Fruit fly (Drosophila melanogaster) whole organism, embryonic: ENCODE measurements around the gene hiro.

Experiments used
- ATbp ChIP-seq: fragments of 200-800 bp; sonication (Bioruptor generic); optimal IDR thresholded peaks from 2 replicates; lab custom pipeline; 2017; ENCODE audit warnings: missing biosample characterization, mild to moderate bottlenecking, missing genetic modification characterization, missing genetic modification reagents
- Abd-B ChIP-seq: fragments of 200-800 bp; sonication (Bioruptor generic); optimal IDR thresholded peaks from 2 replicates; lab custom pipeline; 2018; ENCODE audit warnings: missing biosample characterization, mild to moderate bottlenecking, missing genetic modification characterization, moderate library complexity
- Bdp1 ChIP-seq: fragments of 200-800 bp; sonication (Bioruptor generic); optimal IDR thresholded peaks from 3 replicates; lab custom pipeline; 2016; ENCODE audit warnings: missing biosample characterization, missing genetic modification characterization
- CG10209 ChIP-seq: fragments of 200-800 bp; sonication (Bioruptor generic); optimal IDR thresholded peaks from 3 replicates; lab custom pipeline; 2017; ENCODE audit warnings: missing biosample characterization, mild to moderate bottlenecking, missing genetic modification characterization, missing genetic modification reagents
- CG11398 ChIP-seq: fragments of 200-800 bp; sonication (Bioruptor generic); optimal IDR thresholded peaks from 2 replicates; lab custom pipeline; 2016; ENCODE audit warnings: missing biosample characterization, missing genetic modification characterization
- CG12942 ChIP-seq: fragments of 200-800 bp; sonication (Bioruptor generic); optimal IDR thresholded peaks from 3 replicates; lab custom pipeline; 2016; ENCODE audit warnings: missing biosample characterization, missing genetic modification characterization
- CG13624 ChIP-seq: fragments of 200-800 bp; sonication (Bioruptor generic); optimal IDR thresholded peaks from 2 replicates; lab custom pipeline; 2016; ENCODE audit warnings: missing biosample characterization, missing genetic modification characterization
- CG14710 ChIP-seq: fragments of 200-800 bp; sonication (Bioruptor generic); optimal IDR thresholded peaks from 3 replicates; lab custom pipeline; 2019; ENCODE audit warnings: missing biosample characterization, mild to moderate bottlenecking, missing genetic modification characterization, moderate library complexity
- CG15269 ChIP-seq: fragments of 200-800 bp; sonication (Bioruptor generic); optimal IDR thresholded peaks from 2 replicates; lab custom pipeline; 2018; ENCODE audit warnings: missing biosample characterization, mild to moderate bottlenecking, missing genetic modification characterization, moderate library complexity
- CG16813 ChIP-seq: fragments of 200-800 bp; sonication (Bioruptor generic); IDR thresholded peaks from 3 replicates; pipeline ENCODE4 v1.3.6; 2022; ENCODE audit warnings: missing biosample characterization, missing genetic modification characterization; ENCODE audit not compliant: partially characterized antibody
- CG2116 ChIP-seq: fragments of 200-800 bp; sonication (Bioruptor generic); optimal IDR thresholded peaks from 3 replicates; lab custom pipeline; 2018; ENCODE audit warnings: missing biosample characterization, mild to moderate bottlenecking, missing genetic modification characterization
- CG2202 ChIP-seq: fragments of 200-800 bp; sonication (Bioruptor generic); optimal IDR thresholded peaks from 2 replicates; lab custom pipeline; 2018; ENCODE audit warnings: missing biosample characterization, mild to moderate bottlenecking, missing genetic modification characterization
- CG3407 ChIP-seq: fragments of 200-800 bp; sonication (Bioruptor generic); optimal IDR thresholded peaks from 2 replicates; lab custom pipeline; 2018; ENCODE audit warnings: missing biosample characterization, mild to moderate bottlenecking, missing genetic modification characterization
- CG34224 ChIP-seq: fragments of 200-800 bp; sonication (Bioruptor generic); IDR thresholded peaks from 3 replicates; pipeline ENCODE4 v1.3.6; 2022; ENCODE audit warnings: missing biosample characterization, missing genetic modification characterization; ENCODE audit not compliant: partially characterized antibody
- CG5245 ChIP-seq: fragments of 200-800 bp; sonication (Bioruptor generic); optimal IDR thresholded peaks from 3 replicates; lab custom pipeline; 2016; ENCODE audit warnings: missing biosample characterization, missing genetic modification characterization
- CG6654 ChIP-seq: fragments of 200-800 bp; sonication (Bioruptor generic); optimal IDR thresholded peaks from 2 replicates; lab custom pipeline; 2017; ENCODE audit warnings: missing biosample characterization, mild to moderate bottlenecking, missing genetic modification characterization
- CG8290 ChIP-seq, 3 experiments: fragments of 200-800 bp; sonication (Bioruptor generic); optimal IDR thresholded peaks; 2 replicates each; lab custom pipeline; 2016 to 2019; ENCODE audit warnings: missing biosample characterization in 3 of 3, missing genetic modification characterization in 3 of 3, mild to moderate bottlenecking in 2 of 3, moderate library complexity in 1 of 3
- CG8478 ChIP-seq: fragments of >200 bp; optimal IDR thresholded peaks from 2 replicates; lab custom pipeline; 2018
- CG8765 ChIP-seq: fragments of 200-800 bp; sonication (Bioruptor generic); IDR thresholded peaks from 2 replicates; pipeline ENCODE4 v1.3.6; 2022; ENCODE audit warnings: missing biosample characterization, missing genetic modification characterization
- CG9817 ChIP-seq: fragments of 200-800 bp; sonication (Bioruptor generic); optimal IDR thresholded peaks from 2 replicates; lab custom pipeline; 2018; ENCODE audit warnings: missing biosample characterization, mild to moderate bottlenecking, missing genetic modification characterization, moderate library complexity
- D ChIP-seq, 2 experiments: fragments of 200-800 bp in 1 of 2; fragments of >200 bp in 1 of 2; sonication (Bioruptor generic) in 1 of 2; optimal IDR thresholded peaks; 2 replicates in 1 of 2; 3 replicates in 1 of 2; lab custom pipeline; 2017; ENCODE audit warnings: mild to moderate bottlenecking in 1 of 2, missing biosample characterization in 1 of 2, missing genetic modification characterization in 1 of 2, missing genetic modification reagents in 1 of 2
- D19A ChIP-seq: fragments of 200-800 bp; optimal IDR thresholded peaks from 3 replicates; lab custom pipeline; 2019; ENCODE audit warnings: missing biosample characterization, mild to moderate bottlenecking, missing genetic modification characterization, moderate library complexity
- Ets65A ChIP-seq: fragments of 200-800 bp; sonication (Bioruptor generic); peaks from one replicate; lab custom pipeline; 2016; ENCODE audit warnings: missing biosample characterization, missing genetic modification characterization
- Myb ChIP-seq: fragments of 200-800 bp; sonication (Bioruptor generic); optimal IDR thresholded peaks from 2 replicates; lab custom pipeline; 2016; ENCODE audit warnings: missing biosample characterization, missing genetic modification characterization
- Oli ChIP-seq: fragments of 200-800 bp; sonication (Bioruptor generic); optimal IDR thresholded peaks from 2 replicates; lab custom pipeline; 2018; ENCODE audit warnings: missing biosample characterization, mild to moderate bottlenecking, missing genetic modification characterization, moderate library complexity
- PHDP ChIP-seq: fragments of 200-800 bp; sonication (Bioruptor generic); optimal IDR thresholded peaks from 3 replicates; lab custom pipeline; 2018; ENCODE audit warnings: missing biosample characterization, mild to moderate bottlenecking, missing genetic modification characterization, moderate library complexity
- Scr ChIP-seq: fragments of 200-800 bp; sonication (Bioruptor generic); IDR thresholded peaks from 2 replicates; pipeline ENCODE4 v1.3.6; 2022; ENCODE audit warnings: missing biosample characterization, missing genetic modification characterization; ENCODE audit not compliant: partially characterized antibody
- TFAM ChIP-seq: fragments of 200-800 bp; sonication (Bioruptor generic); optimal IDR thresholded peaks from 2 replicates; lab custom pipeline; 2017; ENCODE audit warnings: missing biosample characterization, missing genetic modification characterization, inconsistent platforms
- caup ChIP-seq: fragments of 200-800 bp; sonication (Bioruptor generic); optimal IDR thresholded peaks from 3 replicates; lab custom pipeline; 2017; ENCODE audit warnings: missing biosample characterization, mild to moderate bottlenecking, missing genetic modification characterization, moderate library complexity; ENCODE audit not compliant: severe bottlenecking
- dati ChIP-seq: fragments of 200-800 bp; sonication (Bioruptor generic); IDR thresholded peaks from 2 replicates; pipeline ENCODE4 v1.3.6; 2022; ENCODE audit warnings: missing biosample characterization, missing genetic modification characterization
- dpn ChIP-seq, 2 experiments: fragments of 200-800 bp; sonication (Bioruptor generic); optimal IDR thresholded peaks; 3 replicates each; lab custom pipeline; 2016; ENCODE audit warnings: missing biosample characterization in 2 of 2, missing genetic modification characterization in 2 of 2
- fru ChIP-seq: fragments of >200 bp; optimal IDR thresholded peaks from 2 replicates; lab custom pipeline; 2017
- gsb ChIP-seq: fragments of 200-800 bp; sonication (Bioruptor generic); IDR thresholded peaks from 2 replicates; pipeline ENCODE4 v1.3.6; 2022; ENCODE audit warnings: missing biosample characterization, missing genetic modification characterization
- h ChIP-seq: fragments of >200 bp; optimal IDR thresholded peaks from 2 replicates; lab custom pipeline; 2017
- ken ChIP-seq: fragments of 200-800 bp; sonication (Bioruptor generic); IDR thresholded peaks from 3 replicates; pipeline ENCODE4 v1.3.6; 2022; ENCODE audit warnings: missing biosample characterization, missing genetic modification characterization
- klu ChIP-seq: fragments of 200-800 bp; sonication (Bioruptor generic); IDR thresholded peaks from 2 replicates; pipeline ENCODE4 v1.3.6; 2022; ENCODE audit warnings: missing biosample characterization, missing genetic modification characterization
- lab ChIP-seq: fragments of 200-800 bp; sonication (Bioruptor generic); optimal IDR thresholded peaks from 3 replicates; lab custom pipeline; 2017; ENCODE audit warnings: missing biosample characterization, missing genetic modification characterization, mild to moderate bottlenecking, moderate library complexity, missing genetic modification reagents
- lbe ChIP-seq: fragments of 200-800 bp; sonication (Bioruptor generic); optimal IDR thresholded peaks from 2 replicates; lab custom pipeline; 2016; ENCODE audit warnings: missing biosample characterization, mild to moderate bottlenecking, missing genetic modification characterization
- mld ChIP-seq: fragments of 200-800 bp; sonication (Bioruptor generic); IDR thresholded peaks from 3 replicates; pipeline ENCODE4 v1.3.6; 2022; ENCODE audit warnings: missing biosample characterization, missing genetic modification characterization; ENCODE audit not compliant: partially characterized antibody
- otp ChIP-seq: fragments of 200-800 bp; sonication (Bioruptor generic); IDR thresholded peaks from 3 replicates; pipeline ENCODE4, ENCODE4 v1.3.6; 2022; ENCODE audit warnings: missing biosample characterization, missing genetic modification characterization
- p53 ChIP-seq: fragments of 200-800 bp; sonication (Bioruptor generic); optimal IDR thresholded peaks from 2 replicates; lab custom pipeline; 2016; ENCODE audit warnings: missing biosample characterization, missing genetic modification characterization
- pita ChIP-seq: fragments of 200-800 bp; sonication (Bioruptor generic); optimal IDR thresholded peaks from 2 replicates; lab custom pipeline; 2017; ENCODE audit warnings: missing biosample characterization, mild to moderate bottlenecking, missing genetic modification characterization
- pnt ChIP-seq: fragments of 200-800 bp; sonication (Bioruptor generic); optimal IDR thresholded peaks from 3 replicates; lab custom pipeline; 2016; ENCODE audit warnings: missing biosample characterization, missing genetic modification characterization
- salm ChIP-seq: fragments of 200-800 bp; sonication (Bioruptor generic); optimal IDR thresholded peaks from 2 replicates; lab custom pipeline; 2018; ENCODE audit warnings: missing biosample characterization, mild to moderate bottlenecking, missing genetic modification characterization
- shn ChIP-seq: fragments of 200-800 bp; sonication (Bioruptor generic); optimal IDR thresholded peaks from 3 replicates; lab custom pipeline; 2016; ENCODE audit warnings: missing biosample characterization, missing genetic modification characterization
- stwl ChIP-seq: fragments of 200-800 bp; sonication (Bioruptor generic); optimal IDR thresholded peaks from 3 replicates; lab custom pipeline; 2018; ENCODE audit warnings: missing biosample characterization, mild to moderate bottlenecking, missing genetic modification characterization, moderate library complexity
- vnd ChIP-seq: fragments of 200-800 bp; sonication (Bioruptor generic); IDR thresholded peaks from 3 replicates; pipeline ENCODE4 v1.3.6; 2022; ENCODE audit warnings: missing biosample characterization, missing genetic modification characterization; ENCODE audit not compliant: partially characterized antibody
- wek ChIP-seq: fragments of 200-800 bp; sonication (Bioruptor generic); optimal IDR thresholded peaks from 3 replicates; lab custom pipeline; 2018; ENCODE audit warnings: missing biosample characterization, mild to moderate bottlenecking, missing genetic modification characterization, moderate library complexity
- yki ChIP-seq: fragments of >200 bp; optimal IDR thresholded peaks from 3 replicates; lab custom pipeline; 2018

The hiro gene

DNA sequence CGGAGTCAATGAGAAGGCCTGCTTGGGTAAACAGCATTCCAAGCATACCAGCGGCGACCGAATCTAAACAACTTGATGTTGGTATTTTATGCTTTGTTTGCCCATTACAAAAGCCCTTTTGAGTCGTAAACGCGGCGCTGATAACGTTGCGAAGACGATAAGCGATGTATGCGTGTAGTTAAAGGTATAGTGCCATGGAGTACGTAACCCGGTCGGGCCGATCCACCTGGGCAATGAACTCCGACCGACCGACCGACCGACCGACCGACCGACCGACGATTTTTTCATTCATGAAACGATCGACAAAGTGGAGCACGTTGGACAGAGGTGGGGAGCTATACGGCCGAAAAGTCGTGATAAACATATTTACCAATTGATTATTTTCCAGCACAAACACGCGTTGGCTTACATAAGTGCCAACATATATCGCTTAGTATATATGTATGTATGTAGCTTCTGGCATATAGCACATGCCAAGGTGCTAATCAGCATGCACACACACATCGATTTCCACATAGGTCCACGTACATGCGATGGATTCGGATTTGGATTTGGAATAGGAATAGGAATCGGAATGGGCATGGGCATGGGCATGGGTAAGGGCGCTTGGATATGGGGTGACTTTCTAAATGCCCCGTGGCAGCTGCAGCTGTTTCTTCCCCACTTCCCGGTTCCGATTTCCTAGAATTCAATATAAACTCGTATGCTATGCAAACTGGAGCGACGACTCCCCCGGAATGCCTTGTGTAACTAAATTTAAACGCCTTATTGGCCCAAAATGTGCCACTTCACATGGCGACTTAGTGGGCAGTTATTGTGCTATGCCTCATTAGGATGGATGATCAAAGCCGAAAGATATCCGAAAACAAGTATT lies 44.7 kb downstream of the hiro start (continued):
- peak; percentile 53 for TF ChIP-seq wek (GFP tag; lab: Kevin White, UChicago)
- TF ChIP-seq dati = no peak
- no peak for TF ChIP-seq CG34224 (GFP tag; lab: Robert Waterston, UW)
- TF ChIP-seq CG6654 = no peak
- no peak for TF ChIP-seq Myb (GFP tag; lab: Kevin White, UChicago)
- TF ChIP-seq p53 (GFP tag; lab: Kevin White, UChicago) = peak; percentile 24
- no peak for TF ChIP-seq salm
- TF ChIP-seq gsb = no peak
- no peak for TF ChIP-seq CG11398
- TF ChIP-seq ken (GFP tag; lab: Robert Waterston, UW) = no peak
- no peak for TF ChIP-seq TFAM (GFP tag; lab: Kevin White, UChicago)
- TF ChIP-seq Scr (GFP tag; lab: Robert Waterston, UW) = no peak
- no peak for TF ChIP-seq yki
- no peak for TF ChIP-seq pnt (GFP tag; lab: Kevin White, UChicago)
- peak; percentile 14 for TF ChIP-seq caup
- TF ChIP-seq D19A = no peak
- TF ChIP-seq CG9817 = no peak
- no peak for TF ChIP-seq CG14710 (tag; lab: Kevin White, UChicago)
- TF ChIP-seq CG3407 (GFP tag; lab: Kevin White, UChicago) = peak; percentile 45
- no peak for TF ChIP-seq D (optimal IDR thresholded peaks at IDR 0.05; lab: Kevin White, UChicago)
- TF ChIP-seq D (GFP tag; optimal IDR thresholded peaks at IDR 0.05; lab: Kevin White, UChicago) = no peak
- no peak for TF ChIP-seq stwl (tag; lab: Kevin White, UChicago)
- TF ChIP-seq CG12942 (GFP tag; lab: Kevin White, UChicago) = no peak
- peak; percentile 68 for TF ChIP-seq lab
- no peak for TF ChIP-seq h (lab: Kevin White, UChicago)
- TF ChIP-seq CG8290 (GFP tag; optimal IDR thresholded peaks at IDR 0.05; lab: Kevin White, UChicago) = no peak
- TF ChIP-seq CG8290 (tag; optimal IDR thresholded peaks at IDR 0.05; lab: Kevin White, UChicago) = peak; percentile 40 to 58
- TF ChIP-seq otp = 0 out of 3 replicates have a peak, but pooled peaks have one; percentile 6
- no peak for TF ChIP-seq dpn (GFP tag; optimal IDR thresholded peaks at IDR 0.05; lab: Kevin White, UChicago)
- no peak for TF ChIP-seq CG8765 (GFP tag; lab: Robert Waterston, UW)
- no peak for TF ChIP-seq CG16813 (GFP tag; lab: Robert Waterston, UW)
- no peak for TF ChIP-seq Abd-B (GFP tag; lab: Kevin White, UChicago)
- TF ChIP-seq PHDP (tag; lab: Kevin White, UChicago) = no peak
- no peak for TF ChIP-seq Ets65A (GFP tag; lab: Kevin White, UChicago)
- peak; percentile 25 for TF ChIP-seq Bdp1 (GFP tag; lab: Kevin White, UChicago)
- peak; percentile 26 for TF ChIP-seq ATbp
- TF ChIP-seq klu (GFP tag; lab: Robert Waterston, UW) = no peak
- no peak for TF ChIP-seq CG8478 (lab: Kevin White, UChicago)
- no peak for TF ChIP-seq pita (GFP tag; lab: Kevin White, UChicago)
- no peak for TF ChIP-seq shn (GFP tag; lab: Kevin White, UChicago)
- no peak for TF ChIP-seq CG13624
- TF ChIP-seq mld (GFP tag; lab: Robert Waterston, UW) = no peak
- TF ChIP-seq CG15269 (tag; lab: Kevin White, UChicago) = peak; percentile 22
- no peak for TF ChIP-seq lbe (GFP tag; lab: Kevin White, UChicago)
- peak; percentile 67 for TF ChIP-seq CG10209 (GFP tag; lab: Kevin White, UChicago)
- TF ChIP-seq CG2116 = peak; percentile 0
- no peak for TF ChIP-seq Oli (tag; lab: Kevin White, UChicago)
- no peak for TF ChIP-seq CG5245 (GFP tag; lab: Kevin White, UChicago)
- no peak for TF ChIP-seq fru (lab: Kevin White, UChicago)
- peak; percentile 38 for TF ChIP-seq CG2202 (tag; lab: Kevin White, UChicago)
- no peak for TF ChIP-seq vnd
